Fruit fly (Drosophila melanogaster): ENCODE results near the gene Hexim.

DNA sequence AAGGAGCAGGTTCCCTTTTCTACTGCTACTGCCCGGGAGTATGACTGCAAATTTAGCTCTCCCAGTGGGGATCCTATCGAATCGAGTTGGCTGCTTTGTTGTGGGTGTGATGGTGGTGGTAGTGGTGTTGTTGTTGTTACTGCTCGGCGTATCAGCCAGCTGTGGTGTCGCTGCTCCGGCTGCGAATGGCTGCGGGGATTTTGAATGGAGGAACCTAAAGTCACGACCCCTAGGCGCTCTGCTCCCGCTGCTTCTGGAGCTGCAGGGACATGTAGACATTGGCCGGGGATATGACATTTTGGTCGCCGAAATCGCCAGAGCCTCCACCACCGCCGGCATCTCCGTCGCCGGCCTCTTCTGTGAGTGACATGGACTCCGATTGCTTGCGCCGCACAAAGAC, 32.5 kb upstream of the Hexim start:
- no peak for TF ChIP-seq tj (GFP tag; optimal IDR thresholded peaks at IDR 0.05)
- TF ChIP-seq Clk (GFP tag; optimal IDR thresholded peaks at IDR 0.05), result no peak
- TF ChIP-seq Hr96 (GFP tag; optimal IDR thresholded peaks at IDR 0.05), result no peak
- TF ChIP-seq CG7045 (GFP tag; optimal IDR thresholded peaks at IDR 0.05), result no peak
- no peak for TF ChIP-seq CG7101 (tag; optimal IDR thresholded peaks at IDR 0.05)
- no peak for TF ChIP-seq CG14711 (tag; optimal IDR thresholded peaks at IDR 0.05)
- TF ChIP-seq CG1620 (GFP tag; optimal IDR thresholded peaks at IDR 0.05), result no peak
- TF ChIP-seq kay (GFP tag; ENCODE audit: borderline replicate concordance), result no peak
- no peak for TF ChIP-seq CG33017 (tag; optimal IDR thresholded peaks at IDR 0.05)
- no peak for TF ChIP-seq CG12768 (GFP tag; optimal IDR thresholded peaks at IDR 0.05)
- no peak for TF ChIP-seq bab1 (GFP tag; optimal IDR thresholded peaks at IDR 0.05)
- TF ChIP-seq Mnt (GFP tag; optimal IDR thresholded peaks at IDR 0.05), result no peak
- TF ChIP-seq toe (GFP tag; optimal IDR thresholded peaks at IDR 0.05), result no peak
- TF ChIP-seq Crg-1 (GFP tag; optimal IDR thresholded peaks at IDR 0.05), result no peak
